Worm (Caenorhabditis elegans): ENCODE data around the gene nhr-214.

ce11 chrX:12691306-12691705 lies 10.6 kb downstream of the nhr-214 start, which contains the start of gene ugt-50:
- TF ChIP-seq snpc-4 (tag; optimal IDR thresholded peaks at IDR 0.05) (no peak), unc-62 (GFP tag; optimal IDR thresholded peaks at IDR 0.05) (no peak), nhr-237 (tag; optimal IDR thresholded peaks at IDR 0.05) (no peak), mab-5 (tag; optimal IDR thresholded peaks at IDR 0.05) (no peak), nhr-12 (tag; optimal IDR thresholded peaks at IDR 0.05) (no peak), nhr-28 (tag; optimal IDR thresholded peaks at IDR 0.05) (no peak), nhr-76 (tag; optimal IDR thresholded peaks at IDR 0.05) (no peak), ztf-11 (tag; optimal IDR thresholded peaks at IDR 0.05) (no peak), ces-1 (GFP tag; optimal IDR thresholded peaks at IDR 0.05) (no peak)

All from whole organism, mixed stage, embryonic.